Fruit fly (Drosophila melanogaster) whole organism: ENCODE measurements around the gene XRCC1.

ENCODE experiments used
- CG8478 ChIP-seq: fragments of >200 bp; optimal IDR thresholded peaks from 2 replicates; lab custom pipeline; 2018; ENCODE audit warnings: inconsistent platforms
- Dll ChIP-seq: fragments of >200 bp; optimal IDR thresholded peaks from 2 replicates; lab custom pipeline; 2017
- EcR ChIP-seq, 2 experiments: fragments of >200 bp; optimal IDR thresholded peaks; 2 replicates each; lab custom pipeline; 2017; ENCODE audit warnings: missing biosample characterization in 2 of 2, missing genetic modification characterization in 2 of 2, missing genetic modification reagents in 2 of 2
- pan ChIP-seq: fragments of >200 bp; optimal IDR thresholded peaks from 2 replicates; lab custom pipeline; 2017
- psq ChIP-seq: fragments of >200 bp; optimal IDR thresholded peaks from 2 replicates; lab custom pipeline; 2017
- usp ChIP-seq: fragments of >200 bp; optimal IDR thresholded peaks from 2 replicates; lab custom pipeline; 2017; ENCODE audit warnings: missing biosample characterization, missing genetic modification characterization, mixed read lengths

dm6 chrX:5300623-5301283, 28.9 kb upstream of the XRCC1 start:
- TF ChIP-seq Dll (no peak), psq (lab: Kevin White, UChicago) (no peak), pan (lab: Kevin White, UChicago) (no peak), CG8478 (lab: Kevin White, UChicago) (no peak), usp (no peak), EcR (GFP tag; optimal IDR thresholded peaks at IDR 0.05; lab: Kevin White, UChicago) (no peak)
